Worm (Caenorhabditis elegans) whole organism, L3 larva: Measurements from ENCODE around the gene K08H2.5.

Experiments
- ZK546.5 ChIP-seq: sonication (generic microtip); optimal IDR thresholded peaks from 2 replicates; lab custom pipeline; 2017; ENCODE audit warnings: missing biosample characterization, missing genetic modification characterization
- aly-2 ChIP-seq: fragments of 150-350 bp; optimal IDR thresholded peaks from 2 replicates; lab custom pipeline; 2014; ENCODE audit warnings: missing biosample characterization, missing genetic modification characterization
- ama-1 ChIP-seq: fragments of 150-350 bp; optimal IDR thresholded peaks from 2 replicates; lab custom pipeline; 2018
- ceh-16 ChIP-seq: sonication (generic microtip); optimal IDR thresholded peaks from 2 replicates; lab custom pipeline; 2017; ENCODE audit warnings: missing biosample characterization, missing genetic modification characterization
- ceh-28 ChIP-seq: fragments of 150-350 bp; optimal IDR thresholded peaks from 2 replicates; lab custom pipeline; 2014; ENCODE audit warnings: missing biosample characterization, missing genetic modification reagents, missing genetic modification characterization
- ceh-82 ChIP-seq: fragments of 150-350 bp; optimal IDR thresholded peaks from 2 replicates; lab custom pipeline; 2014; ENCODE audit warnings: missing biosample characterization, missing genetic modification characterization
- ceh-9 ChIP-seq: sonication (generic microtip); optimal IDR thresholded peaks from 2 replicates; lab custom pipeline; 2018; ENCODE audit warnings: missing biosample characterization, missing genetic modification characterization
- egl-27 ChIP-seq: sonication (generic microtip); optimal IDR thresholded peaks from 4 replicates; lab custom pipeline; 2017; ENCODE audit warnings: missing biosample characterization, missing genetic modification reagents, missing genetic modification characterization
- egl-5 ChIP-seq: fragments of 150-350 bp; optimal IDR thresholded peaks from 2 replicates; lab custom pipeline; 2017; ENCODE audit warnings: missing biosample characterization, missing genetic modification reagents, missing genetic modification characterization, inconsistent platforms
- elt-1 ChIP-seq: fragments of 150-350 bp; optimal IDR thresholded peaks from 2 replicates; lab custom pipeline; 2014; ENCODE audit warnings: missing biosample characterization, missing genetic modification characterization
- elt-2 ChIP-seq: sonication (generic microtip); optimal IDR thresholded peaks from 2 replicates; lab custom pipeline; 2016; ENCODE audit warnings: missing genetic modification reagents, mild to moderate bottlenecking, missing genetic modification characterization, missing compliant biosample characterization
- elt-3 ChIP-seq, 3 experiments: fragments of 150-350 bp in 1 of 3; sonication (generic microtip) in 2 of 3; optimal IDR thresholded peaks; 2 replicates in 2 of 3; 4 replicates in 1 of 3; lab custom pipeline; 2014 to 2017; ENCODE audit warnings: missing biosample characterization in 3 of 3, missing genetic modification characterization in 3 of 3
- eor-1 ChIP-seq, 2 experiments: fragments of 150-350 bp; optimal IDR thresholded peaks; 2 replicates each; lab custom pipeline; 2014 to 2018; ENCODE audit warnings: missing biosample characterization in 2 of 2, missing genetic modification characterization in 2 of 2
- fkh-10 ChIP-seq: sonication (generic microtip); optimal IDR thresholded peaks from 2 replicates; lab custom pipeline; 2017; ENCODE audit warnings: missing biosample characterization, missing genetic modification reagents, missing genetic modification characterization
- fkh-2 ChIP-seq: fragments of 150-350 bp; optimal IDR thresholded peaks from 2 replicates; lab custom pipeline; 2014; ENCODE audit warnings: missing biosample characterization, missing genetic modification reagents, missing genetic modification characterization
- fos-1 ChIP-seq: fragments of 150-350 bp; optimal IDR thresholded peaks from 2 replicates; lab custom pipeline; 2014; ENCODE audit warnings: missing biosample characterization, missing genetic modification characterization
- hmg-11 ChIP-seq: sonication (generic microtip); optimal IDR thresholded peaks from 2 replicates; lab custom pipeline; 2016; ENCODE audit warnings: missing genetic modification characterization, missing compliant biosample characterization
- jun-1 ChIP-seq: fragments of 150-350 bp; optimal IDR thresholded peaks from 2 replicates; lab custom pipeline; 2014; ENCODE audit warnings: missing biosample characterization, missing genetic modification reagents, missing genetic modification characterization
- lin-15B ChIP-seq: fragments of 150-350 bp; optimal IDR thresholded peaks from 2 replicates; lab custom pipeline; 2014; ENCODE audit warnings: missing biosample characterization, missing genetic modification characterization
- lin-39 ChIP-seq: fragments of 150-350 bp; optimal IDR thresholded peaks from 2 replicates; lab custom pipeline; 2018; ENCODE audit warnings: missing biosample characterization, missing genetic modification reagents, missing genetic modification characterization
- lsy-12 ChIP-seq: sonication (generic microtip); optimal IDR thresholded peaks from 2 replicates; lab custom pipeline; 2016; ENCODE audit warnings: mild to moderate bottlenecking, missing genetic modification characterization, missing compliant biosample characterization
- mdl-1 ChIP-seq: fragments of 150-350 bp; optimal IDR thresholded peaks from 2 replicates; lab custom pipeline; 2014; ENCODE audit warnings: missing biosample characterization, missing genetic modification characterization
- mml-1 ChIP-seq: fragments of 150-350 bp; sonication (generic microtip); optimal IDR thresholded peaks from 3 replicates; lab custom pipeline; 2014; ENCODE audit warnings: missing biosample characterization, missing genetic modification characterization
- nfya-1 ChIP-seq: sonication (generic microtip); optimal IDR thresholded peaks from 2 replicates; lab custom pipeline; 2017; ENCODE audit warnings: missing genetic modification characterization, mild to moderate bottlenecking, missing compliant biosample characterization, antibody characterized with exemption, moderate library complexity; ENCODE audit not compliant: insufficient read depth
- nhr-11 ChIP-seq: fragments of 150-350 bp; optimal IDR thresholded peaks from 2 replicates; lab custom pipeline; 2014; ENCODE audit warnings: missing biosample characterization, missing genetic modification characterization
- nhr-12 ChIP-seq: fragments of 150-350 bp; optimal IDR thresholded peaks from 2 replicates; lab custom pipeline; 2014; ENCODE audit warnings: missing biosample characterization, missing genetic modification characterization
- nhr-23 ChIP-seq: fragments of 150-350 bp; optimal IDR thresholded peaks from 2 replicates; lab custom pipeline; 2014; ENCODE audit warnings: missing biosample characterization, missing genetic modification reagents, missing genetic modification characterization
- nhr-237 ChIP-seq: fragments of 150-350 bp; optimal IDR thresholded peaks from 2 replicates; lab custom pipeline; 2014; ENCODE audit warnings: missing biosample characterization, missing genetic modification characterization
- nhr-25 ChIP-seq: sonication (generic microtip); optimal IDR thresholded peaks from 2 replicates; lab custom pipeline; 2017; ENCODE audit warnings: missing biosample characterization, missing genetic modification characterization
- nhr-28 ChIP-seq: fragments of 150-350 bp; optimal IDR thresholded peaks from 2 replicates; lab custom pipeline; 2014; ENCODE audit warnings: missing biosample characterization, missing genetic modification characterization
- nhr-43 ChIP-seq: sonication (generic microtip); optimal IDR thresholded peaks from 2 replicates; lab custom pipeline; 2016; ENCODE audit warnings: mild to moderate bottlenecking, missing genetic modification characterization, missing compliant biosample characterization; ENCODE audit not compliant: poor library complexity, severe bottlenecking
- nhr-67 ChIP-seq: fragments of 150-350 bp; optimal IDR thresholded peaks from 2 replicates; lab custom pipeline; 2014; ENCODE audit warnings: missing biosample characterization, missing genetic modification characterization
- nhr-76 ChIP-seq: fragments of 150-350 bp; sonication (generic microtip); optimal IDR thresholded peaks from 5 replicates; lab custom pipeline; 2014; ENCODE audit warnings: missing biosample characterization, missing genetic modification characterization
- pqm-1 ChIP-seq: fragments of 150-350 bp; optimal IDR thresholded peaks from 2 replicates; lab custom pipeline; 2017; ENCODE audit warnings: missing biosample characterization, missing genetic modification characterization, inconsistent platforms
- sea-2 ChIP-seq: fragments of 150-350 bp; sonication (generic microtip); optimal IDR thresholded peaks from 4 replicates; lab custom pipeline; 2014; ENCODE audit warnings: missing biosample characterization, missing genetic modification reagents, missing genetic modification characterization
- snpc-4 ChIP-seq: fragments of 150-350 bp; optimal IDR thresholded peaks from 2 replicates; lab custom pipeline; 2014; ENCODE audit warnings: missing biosample characterization, missing genetic modification characterization
- unc-39 ChIP-seq: sonication (generic microtip); optimal IDR thresholded peaks from 4 replicates; lab custom pipeline; 2017; ENCODE audit warnings: missing biosample characterization, missing genetic modification characterization
- unc-62 ChIP-seq: fragments of 150-350 bp; sonication (generic microtip); optimal IDR thresholded peaks from 4 replicates; lab custom pipeline; 2014; ENCODE audit warnings: missing biosample characterization, missing genetic modification reagents, missing genetic modification characterization
- zag-1 ChIP-seq: fragments of 150-350 bp; optimal IDR thresholded peaks from 2 replicates; lab custom pipeline; 2014; ENCODE audit warnings: missing biosample characterization, missing genetic modification characterization
- ztf-4 ChIP-seq: fragments of 150-350 bp; optimal IDR thresholded peaks from 2 replicates; lab custom pipeline; 2014; ENCODE audit warnings: missing biosample characterization, missing genetic modification characterization

Gene K08H2.5

DNA sequence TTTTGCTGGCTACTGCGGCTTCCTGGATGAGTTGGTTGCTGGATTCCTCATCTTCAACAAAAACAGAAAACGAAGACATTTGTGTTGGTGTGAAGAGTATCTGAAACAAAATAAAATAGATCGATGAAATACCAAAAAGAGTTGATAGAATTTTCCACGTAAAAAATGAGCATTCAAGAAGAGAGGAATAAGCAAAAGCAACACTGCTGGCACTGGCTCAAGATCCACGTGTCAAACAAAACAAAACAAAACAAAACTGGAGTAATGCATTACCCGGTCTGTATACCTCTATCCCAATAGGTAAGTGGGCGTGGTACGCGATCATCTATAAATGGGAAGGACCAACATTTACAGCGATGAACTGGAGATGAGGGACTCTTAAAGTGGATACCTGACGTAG, 7.3 kb downstream of the K08H2.5 start, which contains the start of gene K08H2.2:
Gene K08H2.2, minus strand, starts transcription at position 101 of the 400 bp plus-strand sequence.
- TF ChIP-seq nhr-67 (no peak), nhr-28 (tag; lab: Kevin White, UChicago) (no peak), ceh-28 (tag; lab: Kevin White, UChicago) (no peak), ama-1 (lab: Kevin White, UChicago) (no peak), lin-39 (tag; lab: Kevin White, UChicago) (no peak), ceh-82 (tag; lab: Kevin White, UChicago) (no peak), nhr-12 (tag; lab: Kevin White, UChicago) (no peak), egl-27 (tag; lab: Kevin White, UChicago) (no peak), ztf-4 (tag; lab: Kevin White, UChicago) (no peak), eor-1 (tag; optimal IDR thresholded peaks at IDR 0.05; lab: Kevin White, UChicago) (no peak), lsy-12 (no peak), jun-1 (no peak), nhr-11 (no peak), nhr-25 (tag; lab: Kevin White, UChicago) (no peak), unc-39 (tag; lab: Kevin White, UChicago) (no peak), pqm-1 (tag; lab: Kevin White, UChicago) (no peak), zag-1 (no peak), elt-2 (tag; lab: Kevin White, UChicago) (no peak)

DNA sequence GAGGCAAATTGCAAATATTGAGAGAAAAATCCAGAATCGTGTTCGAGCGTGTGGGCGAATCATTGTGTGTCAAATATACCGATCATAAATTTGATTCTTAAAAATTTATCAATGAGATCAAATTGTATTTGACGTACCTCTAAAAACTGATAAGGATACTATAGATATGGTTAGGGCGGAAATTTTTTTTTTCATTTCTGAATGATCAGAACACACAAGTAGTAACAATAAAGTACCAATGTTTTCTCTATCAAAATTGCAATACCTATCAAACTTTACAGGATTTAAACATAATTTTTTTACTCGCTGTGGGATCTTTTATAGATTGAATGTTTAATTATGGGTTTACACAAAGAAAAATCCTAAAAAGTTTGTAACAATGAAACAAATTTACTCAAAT, 9.9 kb downstream of the K08H2.5 start, which contains the start of gene bgnt-1.5:
Gene bgnt-1.5, minus strand, starts transcription at position 101 of the 400 bp plus-strand sequence.
- TF ChIP-seq lin-15B (tag; lab: Kevin White, UChicago) = no peak
- TF ChIP-seq snpc-4 = no peak
- no peak for TF ChIP-seq nhr-237 (tag; lab: Kevin White, UChicago)
- TF ChIP-seq ama-1 (lab: Kevin White, UChicago) = no peak
- no peak for TF ChIP-seq elt-3 (tag; optimal IDR thresholded peaks at IDR 0.05; lab: Kevin White, UChicago)
- no peak for TF ChIP-seq fos-1 (tag; lab: Kevin White, UChicago)
- TF ChIP-seq ztf-4 (tag; lab: Kevin White, UChicago) = no peak
- TF ChIP-seq nhr-76 (tag; lab: Kevin White, UChicago) = no peak
- TF ChIP-seq ZK546.5 (tag; lab: Kevin White, UChicago) = no peak
- no peak for TF ChIP-seq unc-39 (tag; lab: Kevin White, UChicago)
- TF ChIP-seq egl-5 = no peak
- no peak for TF ChIP-seq mdl-1 (tag; lab: Kevin White, UChicago)
- no peak for TF ChIP-seq fkh-2 (tag; lab: Kevin White, UChicago)

ce11 chrX:13227778-13228177, 14.4 kb downstream of the K08H2.5 start:
- TF ChIP-seq nhr-12 (tag; lab: Kevin White, UChicago) (no peak), elt-3 (tag; optimal IDR thresholded peaks at IDR 0.05; lab: Kevin White, UChicago) (no peak), aly-2 (no peak), nhr-67 (no peak), fkh-2 (tag; lab: Kevin White, UChicago) (no peak), unc-62 (GFP tag; lab: Kevin White, UChicago) (no peak), nhr-237 (tag; lab: Kevin White, UChicago) (no peak), nhr-43 (tag; lab: Kevin White, UChicago) (no peak), lin-15B (tag; lab: Kevin White, UChicago) (no peak), mdl-1 (tag; lab: Kevin White, UChicago) (no peak)

- no peak for TF ChIP-seq mml-1 (tag; lab: Kevin White, UChicago)
- no peak for TF ChIP-seq hmg-11 (tag; lab: Kevin White, UChicago)
- TF ChIP-seq ceh-28 (tag; lab: Kevin White, UChicago) = peak; percentile 64
- no peak for TF ChIP-seq egl-27 (tag; lab: Kevin White, UChicago)
- no peak for TF ChIP-seq ZK546.5 (tag; lab: Kevin White, UChicago)
- TF ChIP-seq ceh-16 (tag; lab: Kevin White, UChicago) = no peak
- TF ChIP-seq fkh-10 = no peak
- TF ChIP-seq nhr-11 = no peak
- TF ChIP-seq sea-2 (GFP tag; lab: Kevin White, UChicago) = no peak
- no peak for TF ChIP-seq eor-1 (tag; optimal IDR thresholded peaks at IDR 0.05; lab: Kevin White, UChicago)
- TF ChIP-seq pqm-1 (tag; lab: Kevin White, UChicago) = no peak
- TF ChIP-seq nhr-23 (tag; lab: Kevin White, UChicago) = no peak
- no peak for TF ChIP-seq elt-1 (tag; lab: Kevin White, UChicago)
- no peak for TF ChIP-seq ceh-9 (tag; lab: Kevin White, UChicago)
- peak; percentile 1 for TF ChIP-seq elt-2 (tag; lab: Kevin White, UChicago)
- TF ChIP-seq nhr-25 (tag; lab: Kevin White, UChicago) = peak; percentile 11
- TF ChIP-seq aly-2 = no peak
- no peak for TF ChIP-seq fkh-2 (tag; lab: Kevin White, UChicago)
- TF ChIP-seq nhr-43 (tag; lab: Kevin White, UChicago) = no peak
- no peak for TF ChIP-seq nhr-67
- TF ChIP-seq nfya-1 (tag; lab: Kevin White, UChicago) = no peak
- no peak for TF ChIP-seq nhr-76 (tag; lab: Kevin White, UChicago)
- no peak for TF ChIP-seq unc-39 (tag; lab: Kevin White, UChicago)
These were observed 15.5 kb downstream of the K08H2.5 start, which contains the start of gene skr-21 for ce11 chrX:13226614-13227096. Gene skr-21, minus strand, starts transcription at chrX:13226664.
